Fruit fly (Drosophila melanogaster) whole organism, embryonic: ENCODE measurements around the gene CG43093.

Experiments used
- Adf1 ChIP-seq: fragments of 200-800 bp; sonication (Bioruptor generic); IDR thresholded peaks from 2 replicates; pipeline ENCODE4 v1.3.6; 2022; ENCODE audit warnings: missing biosample characterization, missing genetic modification characterization
- Aef1 ChIP-seq: fragments of 200-800 bp; sonication (Bioruptor generic); IDR thresholded peaks from 3 replicates; pipeline ENCODE4 v1.3.6; 2022; ENCODE audit warnings: missing biosample characterization, missing genetic modification characterization
- Atf-2 ChIP-seq: fragments of 200-800 bp; sonication (Bioruptor generic); optimal IDR thresholded peaks from 2 replicates; lab custom pipeline; 2016; ENCODE audit warnings: missing biosample characterization, missing genetic modification characterization
- Bdp1 ChIP-seq: fragments of 200-800 bp; sonication (Bioruptor generic); optimal IDR thresholded peaks from 3 replicates; lab custom pipeline; 2016; ENCODE audit warnings: missing biosample characterization, missing genetic modification characterization
- CG10274 ChIP-seq: fragments of 200-800 bp; sonication (Bioruptor generic); optimal IDR thresholded peaks from 3 replicates; lab custom pipeline; 2017; ENCODE audit warnings: missing biosample characterization, mild to moderate bottlenecking, missing genetic modification characterization
- CG10462 ChIP-seq: fragments of 200-800 bp; sonication (Bioruptor generic); optimal IDR thresholded peaks from 2 replicates; lab custom pipeline; 2016; ENCODE audit warnings: missing biosample characterization, missing genetic modification characterization
- CG11504 ChIP-seq: fragments of 200-800 bp; sonication (Bioruptor generic); optimal IDR thresholded peaks from 3 replicates; lab custom pipeline; 2019; ENCODE audit warnings: missing biosample characterization, mild to moderate bottlenecking, missing genetic modification characterization, moderate library complexity
- CG11696 ChIP-seq: fragments of 200-800 bp; sonication (Bioruptor generic); IDR thresholded peaks from 2 replicates; pipeline ENCODE4 v1.3.6; 2022; ENCODE audit warnings: missing biosample characterization, missing genetic modification characterization
- CG13287 ChIP-seq: fragments of 200-800 bp; sonication (Bioruptor generic); IDR thresholded peaks from 2 replicates; pipeline ENCODE4 v1.3.6; 2022; ENCODE audit warnings: missing biosample characterization, missing genetic modification characterization; ENCODE audit not compliant: partially characterized antibody
- CG1647 ChIP-seq: fragments of 200-800 bp; sonication (Bioruptor generic); optimal IDR thresholded peaks from 3 replicates; lab custom pipeline; 2016; ENCODE audit warnings: missing biosample characterization, missing genetic modification characterization
- CG17361 ChIP-seq: fragments of 200-800 bp; sonication (Bioruptor generic); IDR thresholded peaks from 3 replicates; pipeline ENCODE4 v1.3.6; 2022; ENCODE audit warnings: missing biosample characterization, missing genetic modification characterization
- CG18011 ChIP-seq: fragments of 200-800 bp; sonication (Bioruptor generic); optimal IDR thresholded peaks from 2 replicates; lab custom pipeline; 2017; ENCODE audit warnings: missing biosample characterization, missing genetic modification characterization, mild to moderate bottlenecking, moderate library complexity, missing genotype
- CG2120 ChIP-seq: fragments of 200-800 bp; sonication (Bioruptor generic); optimal IDR thresholded peaks from 3 replicates; lab custom pipeline; 2016; ENCODE audit warnings: missing biosample characterization, missing genetic modification characterization
- CG2129 ChIP-seq: fragments of 200-800 bp; sonication (Bioruptor generic); IDR thresholded peaks from 2 replicates; pipeline ENCODE4 v1.3.6; 2022; ENCODE audit warnings: missing biosample characterization, missing genetic modification characterization; ENCODE audit not compliant: partially characterized antibody
- CG3163 ChIP-seq: fragments of 200-800 bp; sonication (Bioruptor generic); optimal IDR thresholded peaks from 3 replicates; lab custom pipeline; 2016; ENCODE audit warnings: missing biosample characterization, missing genetic modification characterization
- CG34224 ChIP-seq: fragments of 200-800 bp; sonication (Bioruptor generic); IDR thresholded peaks from 3 replicates; pipeline ENCODE4 v1.3.6; 2022; ENCODE audit warnings: missing biosample characterization, missing genetic modification characterization; ENCODE audit not compliant: partially characterized antibody
- CG4360 ChIP-seq: fragments of 200-800 bp; sonication (Bioruptor generic); IDR thresholded peaks from 2 replicates; pipeline ENCODE4 v1.3.6; 2022; ENCODE audit warnings: missing biosample characterization, missing genetic modification characterization
- CG4820 ChIP-seq: fragments of 200-800 bp; sonication (Bioruptor generic); optimal IDR thresholded peaks from 3 replicates; lab custom pipeline; 2016; ENCODE audit warnings: missing biosample characterization, missing genetic modification characterization
- CG6689 ChIP-seq: fragments of 200-800 bp; sonication (Bioruptor generic); IDR thresholded peaks from 2 replicates; pipeline ENCODE4 v1.3.6; 2022; ENCODE audit warnings: missing biosample characterization, missing genetic modification characterization
- CG6765 ChIP-seq: fragments of 200-800 bp; sonication (Bioruptor generic); optimal IDR thresholded peaks from 3 replicates; lab custom pipeline; 2017; ENCODE audit warnings: missing biosample characterization, mild to moderate bottlenecking, missing genetic modification characterization
- CG6791 ChIP-seq: fragments of 200-800 bp; sonication (Bioruptor generic); IDR thresholded peaks from 3 replicates; pipeline ENCODE4 v1.3.6; 2022; ENCODE audit warnings: missing biosample characterization, missing genetic modification characterization; ENCODE audit not compliant: partially characterized antibody
- CG7372 ChIP-seq: fragments of 200-800 bp; sonication (Bioruptor generic); IDR thresholded peaks from 2 replicates; pipeline ENCODE4 v1.3.6; 2022; ENCODE audit warnings: missing biosample characterization, missing genetic modification characterization
- CG9817 ChIP-seq: fragments of 200-800 bp; sonication (Bioruptor generic); optimal IDR thresholded peaks from 2 replicates; lab custom pipeline; 2018; ENCODE audit warnings: missing biosample characterization, mild to moderate bottlenecking, missing genetic modification characterization, moderate library complexity
- Camta ChIP-seq: fragments of 200-800 bp; sonication (Bioruptor generic); optimal IDR thresholded peaks from 2 replicates; lab custom pipeline; 2016; ENCODE audit warnings: missing biosample characterization, missing genetic modification characterization
- Dbx ChIP-seq: fragments of 200-800 bp; sonication (Bioruptor generic); IDR thresholded peaks from 3 replicates; pipeline ENCODE4 v1.3.6; 2022; ENCODE audit warnings: missing biosample characterization, missing genetic modification characterization
- Dip3 ChIP-seq: fragments of 200-800 bp; sonication (Bioruptor generic); optimal IDR thresholded peaks from 3 replicates; lab custom pipeline; 2016; ENCODE audit warnings: missing biosample characterization, missing genetic modification characterization
- Doc2 ChIP-seq: fragments of 200-800 bp; sonication (Bioruptor generic); IDR thresholded peaks from 2 replicates; pipeline ENCODE4 v1.3.6; 2022; ENCODE audit warnings: missing biosample characterization, missing genetic modification characterization
- ERR ChIP-seq: fragments of 200-800 bp; sonication (Bioruptor generic); optimal IDR thresholded peaks from 2 replicates; lab custom pipeline; 2016; ENCODE audit warnings: missing biosample characterization, missing genetic modification characterization
- Elba2 ChIP-seq: fragments of 200-800 bp; sonication (Bioruptor generic); optimal IDR thresholded peaks from 3 replicates; lab custom pipeline; 2016; ENCODE audit warnings: missing biosample characterization, missing genetic modification characterization
- Jarid2 ChIP-seq: fragments of 200-800 bp; sonication (Bioruptor generic); optimal IDR thresholded peaks from 3 replicates; lab custom pipeline; 2017; ENCODE audit warnings: mild to moderate bottlenecking, missing biosample characterization, missing genetic modification reagents, missing genetic modification characterization
- Stat92E ChIP-seq, 3 experiments: fragments of >200 bp in 2 of 3; fragments of 200-800 bp in 1 of 3; sonication (Bioruptor generic) in 1 of 3; optimal IDR thresholded peaks; 2 replicates each; lab custom pipeline; 2017 to 2019; ENCODE audit warnings: missing biosample characterization in 3 of 3, missing genetic modification characterization in 3 of 3, mild to moderate bottlenecking in 1 of 3, moderate library complexity in 1 of 3
- ab ChIP-seq: fragments of 200-800 bp; sonication (Bioruptor generic); optimal IDR thresholded peaks from 2 replicates; lab custom pipeline; 2016; ENCODE audit warnings: missing biosample characterization, missing genetic modification characterization
- ase ChIP-seq: fragments of 200-800 bp; sonication (Bioruptor generic); IDR thresholded peaks from 3 replicates; pipeline ENCODE4 v1.3.6; 2022; ENCODE audit warnings: missing biosample characterization, missing genetic modification characterization
- caup ChIP-seq: fragments of 200-800 bp; sonication (Bioruptor generic); optimal IDR thresholded peaks from 3 replicates; lab custom pipeline; 2017; ENCODE audit warnings: missing biosample characterization, mild to moderate bottlenecking, missing genetic modification characterization, moderate library complexity; ENCODE audit not compliant: severe bottlenecking
- cg ChIP-seq: fragments of 200-800 bp; sonication (Bioruptor generic); optimal IDR thresholded peaks from 3 replicates; lab custom pipeline; 2019; ENCODE audit warnings: missing biosample characterization, mild to moderate bottlenecking, missing genetic modification characterization, moderate library complexity
- chinmo ChIP-seq: fragments of 200-800 bp; sonication (Bioruptor generic); IDR thresholded peaks from 4 replicates; pipeline ENCODE4 v1.3.6; 2022; ENCODE audit warnings: missing biosample characterization, missing genetic modification characterization; ENCODE audit not compliant: partially characterized antibody
- dmrt99B ChIP-seq: fragments of 200-800 bp; sonication (Bioruptor generic); optimal IDR thresholded peaks from 2 replicates; lab custom pipeline; 2018; ENCODE audit warnings: missing biosample characterization, mild to moderate bottlenecking, missing genetic modification characterization, moderate library complexity
- exex ChIP-seq: fragments of 200-800 bp; sonication (Bioruptor generic); optimal IDR thresholded peaks from 4 replicates; lab custom pipeline; 2018; ENCODE audit warnings: missing biosample characterization, mild to moderate bottlenecking, missing genetic modification characterization, moderate library complexity
- fd64A ChIP-seq: fragments of 200-800 bp; sonication (Bioruptor generic); optimal IDR thresholded peaks from 3 replicates; lab custom pipeline; 2018; ENCODE audit warnings: missing biosample characterization, mild to moderate bottlenecking, missing genetic modification characterization
- grau ChIP-seq: fragments of 200-800 bp; optimal IDR thresholded peaks from 3 replicates; lab custom pipeline; 2019; ENCODE audit warnings: missing biosample characterization, mild to moderate bottlenecking, missing genetic modification characterization, moderate library complexity
- grn ChIP-seq: fragments of 200-800 bp; sonication (Bioruptor generic); optimal IDR thresholded peaks from 3 replicates; lab custom pipeline; 2017; ENCODE audit warnings: missing biosample characterization, missing genetic modification characterization
- insv ChIP-seq, 2 experiments: fragments of 200-800 bp; sonication (Bioruptor generic); optimal IDR thresholded peaks; 3 replicates each; lab custom pipeline; 2016 to 2018; ENCODE audit warnings: missing biosample characterization in 2 of 2, missing genetic modification characterization in 2 of 2
- org-1 ChIP-seq: fragments of 200-800 bp; sonication (Bioruptor generic); optimal IDR thresholded peaks from 2 replicates; lab custom pipeline; 2017; ENCODE audit warnings: missing biosample characterization, missing genetic modification characterization
- pan ChIP-seq, 4 experiments: fragments of >200 bp in 3 of 4; fragments of 200-800 bp in 1 of 4; sonication (Bioruptor generic) in 1 of 4; optimal IDR thresholded peaks in 3 of 4; IDR thresholded peaks in 1 of 4; 2 replicates each; pipeline versions ENCODE4 v1.3.6 to Lab custom; 2017 to 2022; ENCODE audit warnings: missing biosample characterization in 2 of 4, missing genetic modification characterization in 2 of 4, mixed read lengths in 1 of 4
- prd ChIP-seq, 3 experiments: fragments of >200 bp in 2 of 3; fragments of 200-800 bp in 1 of 3; sonication (Bioruptor generic) in 1 of 3; optimal IDR thresholded peaks in 2 of 3; IDR thresholded peaks in 1 of 3; 2 replicates in 2 of 3; 3 replicates in 1 of 3; pipeline versions ENCODE4 v1.3.6 to Lab custom; 2017 to 2022; ENCODE audit warnings: missing biosample characterization in 1 of 3, missing genetic modification characterization in 1 of 3
- row ChIP-seq: fragments of 200-800 bp; sonication (Bioruptor generic); IDR thresholded peaks from 3 replicates; pipeline ENCODE4 v1.3.6; 2022; ENCODE audit warnings: missing biosample characterization, missing genetic modification characterization
- run ChIP-seq: fragments of 200-800 bp; sonication (Bioruptor generic); optimal IDR thresholded peaks from 3 replicates; lab custom pipeline; 2018; ENCODE audit warnings: missing biosample characterization, mild to moderate bottlenecking, missing genetic modification characterization
- zen2 ChIP-seq: fragments of 200-800 bp; sonication (Bioruptor generic); IDR thresholded peaks from 3 replicates; pipeline ENCODE4 v1.3.6; 2022; ENCODE audit warnings: missing biosample characterization, missing genetic modification characterization; ENCODE audit not compliant: partially characterized antibody

Gene CG43093

DNA sequence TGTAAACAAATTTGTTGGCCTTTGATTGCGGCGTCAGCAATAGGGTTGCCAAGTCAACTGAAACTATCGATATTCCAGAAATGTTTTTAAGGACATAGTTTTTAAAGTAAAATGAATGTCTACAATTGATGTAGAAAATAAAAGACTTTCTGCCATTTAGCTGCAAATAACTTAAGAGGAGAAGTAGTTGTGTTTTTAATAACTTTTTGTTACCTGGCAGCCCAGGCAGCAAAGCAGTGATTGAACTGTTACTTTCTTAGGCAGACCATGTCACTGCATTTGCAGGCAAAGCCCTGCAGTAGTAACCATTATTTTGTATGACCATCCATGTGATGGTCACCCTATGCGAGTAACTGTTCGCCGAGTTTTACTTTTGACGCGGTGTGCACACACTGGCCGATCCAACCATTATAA, 19.6 kb downstream of the CG43093 start, which contains the start of the genes rumi, CG7029 and Usp12-46 (continued):
- TF ChIP-seq CG6765 (GFP tag; lab: Kevin White, UChicago) (peak; percentile 63), caup (GFP tag; lab: Kevin White, UChicago) (peak; percentile 73), CG6689 (GFP tag; lab: Robert Waterston, UW) (peak; percentile 88), pan (optimal IDR thresholded peaks at IDR 0.05; lab: Kevin White, UChicago) (no peak), pan (GFP tag; optimal IDR thresholded peaks at IDR 0.05 in 1 of 2, IDR thresholded peaks at IDR 0.05 in 1 of 2) (peak in 1 of 2 experiments; percentile 88), exex (tag; lab: Kevin White, UChicago) (no peak), insv (GFP tag; optimal IDR thresholded peaks at IDR 0.05; lab: Kevin White, UChicago) (peak in 1 of 2 experiments; percentile 66), CG4820 (peak; percentile 79), Adf1 (GFP tag; lab: Robert Waterston, UW) (peak; percentile 41; the same call in 1 of the 2 replicates), CG2129 (GFP tag; lab: Robert Waterston, UW) (peak; percentile 64), CG10462 (GFP tag; lab: Kevin White, UChicago) (peak; percentile 73), Aef1 (GFP tag; lab: Robert Waterston, UW) (peak; percentile 84), CG18011 (GFP tag; lab: Kevin White, UChicago) (peak; percentile 67), CG4360 (GFP tag; lab: Robert Waterston, UW) (peak; percentile 42; the same call in 1 of the 2 replicates), Dbx (GFP tag; lab: Robert Waterston, UW) (peak; percentile 87), CG34224 (peak; percentile 81), CG6791 (peak; percentile 73; the same call in 2 of the 3 replicates), ab (GFP tag; lab: Kevin White, UChicago) (peak; percentile 69), CG1647 (GFP tag; lab: Kevin White, UChicago) (peak; percentile 90), org-1 (GFP tag; lab: Kevin White, UChicago) (peak; percentile 66), ase (GFP tag; lab: Robert Waterston, UW) (peak; percentile 81), zen2 (peak; percentile 49; the same call in 1 of the 3 replicates), grau (tag; lab: Kevin White, UChicago) (peak; percentile 87), CG9817 (tag; lab: Kevin White, UChicago) (peak; percentile 89), fd64A (GFP tag; lab: Kevin White, UChicago) (no peak), Jarid2 (GFP tag; lab: Kevin White, UChicago) (no peak), CG11504 (peak; percentile 87), run (tag; lab: Kevin White, UChicago) (peak; percentile 56), CG11696 (peak; percentile 53; the same call in 1 of the 2 replicates), Stat92E (GFP tag; optimal IDR thresholded peaks at IDR 0.05; lab: Kevin White, UChicago) (peak in 1 of 3 experiments; percentile 18), Doc2 (no peak), grn (GFP tag; lab: Kevin White, UChicago) (peak; percentile 34), Camta (GFP tag; lab: Kevin White, UChicago) (peak; percentile 90), CG7372 (GFP tag; lab: Robert Waterston, UW) (peak; percentile 82), cg (GFP tag; lab: Kevin White, UChicago) (no peak), Bdp1 (GFP tag; lab: Kevin White, UChicago) (peak; percentile 82), dmrt99B (no peak), CG13287 (peak; percentile 87), CG2120 (peak; percentile 93), ERR (peak; percentile 83), chinmo (GFP tag; lab: Robert Waterston, UW) (peak; percentile 86; the same call in 3 of the 4 replicates), CG10274 (GFP tag; lab: Kevin White, UChicago) (peak; percentile 10), Elba2 (GFP tag; lab: Kevin White, UChicago) (peak; percentile 71), prd (optimal IDR thresholded peaks at IDR 0.05; lab: Kevin White, UChicago) (no peak), prd (GFP tag; IDR thresholded peaks at IDR 0.05; lab: Robert Waterston, UW) (peak; percentile 90), CG3163 (GFP tag; lab: Kevin White, UChicago) (peak; percentile 81), Atf-2 (GFP tag; lab: Kevin White, UChicago) (peak; percentile 87), Dip3 (GFP tag; lab: Kevin White, UChicago) (peak; percentile 92), CG17361 (GFP tag; lab: Robert Waterston, UW) (peak; percentile 80), row (peak; percentile 97)
